Worm (Caenorhabditis elegans) whole organism, young adult: Measurements from ENCODE around the gene mltn-6.
A peak's percentile ranks its signal among the peaks of the same experiment; 100 is the strongest.

Experiments used
- B0035.1 ChIP-seq: sonication (generic microtip); optimal IDR thresholded peaks from 2 replicates; lab custom pipeline; 2016; ENCODE audit warnings: missing genetic modification characterization, mild to moderate bottlenecking, missing compliant biosample characterization, missing genotype, missing genetic modification reagents
- C06A6.2 ChIP-seq: fragments of 200-800 bp; sonication (Bioruptor generic); conservative IDR thresholded peaks from 2 replicates; pipeline ENCODE4 v1.3.6; 2022; ENCODE audit warnings: missing genetic modification characterization, missing compliant biosample characterization
- F23B12.7 ChIP-seq: sonication (generic microtip); optimal IDR thresholded peaks from 2 replicates; lab custom pipeline; 2017; ENCODE audit warnings: missing genetic modification characterization, mild to moderate bottlenecking, missing compliant biosample characterization, antibody characterized with exemption, moderate library complexity; ENCODE audit not compliant: insufficient read depth
- F57A8.1 ChIP-seq: fragments of 200-800 bp; sonication (Bioruptor generic); optimal IDR thresholded peaks from 2 replicates; lab custom pipeline; 2018; ENCODE audit warnings: mild to moderate bottlenecking, missing genetic modification characterization, moderate library complexity, missing compliant biosample characterization
- K12H6.12 ChIP-seq: fragments of 200-800 bp; sonication (Bioruptor generic); optimal IDR thresholded peaks from 2 replicates; lab custom pipeline; 2018; ENCODE audit warnings: mild to moderate bottlenecking, missing genetic modification characterization, missing compliant biosample characterization
- T07F8.4 ChIP-seq: sonication (generic microtip); optimal IDR thresholded peaks from 2 replicates; lab custom pipeline; 2016; ENCODE audit warnings: mild to moderate bottlenecking, missing genetic modification characterization, moderate library complexity, missing compliant biosample characterization
- Y53G8AR.9 ChIP-seq: fragments of 200-800 bp; sonication (Bioruptor generic); conservative IDR thresholded peaks from 2 replicates; pipeline ENCODE4 v1.3.6; 2022; ENCODE audit warnings: missing genetic modification reagents, missing genetic modification characterization, missing compliant biosample characterization
- Y67H2A.10 ChIP-seq: fragments of 200-800 bp; sonication (Bioruptor generic); conservative IDR thresholded peaks from 2 replicates; pipeline ENCODE4 v1.3.6; 2022; ENCODE audit warnings: missing genetic modification reagents, missing genetic modification characterization, missing compliant biosample characterization
- Y79H2A.3 ChIP-seq: fragments of 200-800 bp; sonication (Bioruptor generic); conservative IDR thresholded peaks from 2 replicates; pipeline ENCODE4 v1.3.6; 2022; ENCODE audit warnings: missing genetic modification reagents, missing genetic modification characterization, missing compliant biosample characterization
- ZK185.1 ChIP-seq: sonication (generic microtip); optimal IDR thresholded peaks from 2 replicates; lab custom pipeline; 2016; ENCODE audit warnings: mild to moderate bottlenecking, missing genetic modification characterization, missing compliant biosample characterization; ENCODE audit not compliant: poor library complexity, severe bottlenecking
- ama-1 ChIP-seq, 3 experiments: fragments of 150-350 bp in 1 of 3; sonication (generic microtip) in 2 of 3; optimal IDR thresholded peaks; 2 replicates each; lab custom pipeline; 2014 to 2018; ENCODE audit warnings: missing biosample characterization in 2 of 3, missing genetic modification characterization in 2 of 3, missing genetic modification reagents in 2 of 3
- athp-1 ChIP-seq: sonication (generic microtip); optimal IDR thresholded peaks from 2 replicates; lab custom pipeline; 2017; ENCODE audit warnings: mild to moderate bottlenecking, missing genetic modification characterization, missing compliant biosample characterization
- attf-3 ChIP-seq: fragments of 200-800 bp; sonication (Bioruptor generic); conservative IDR thresholded peaks from 2 replicates; pipeline ENCODE4 v1.3.6; 2022; ENCODE audit warnings: missing genetic modification reagents, missing genetic modification characterization, missing compliant biosample characterization
- attf-5 ChIP-seq: fragments of 200-800 bp; sonication (Bioruptor generic); optimal IDR thresholded peaks from 2 replicates; lab custom pipeline; 2018; ENCODE audit warnings: mild to moderate bottlenecking, missing genetic modification characterization, missing compliant biosample characterization
- attf-6 ChIP-seq: fragments of 200-800 bp; sonication (Bioruptor generic); IDR thresholded peaks from 2 replicates; pipeline ENCODE4 v1.3.6; 2022; ENCODE audit warnings: missing genetic modification reagents, missing genetic modification characterization, missing compliant biosample characterization
- cebp-1 ChIP-seq, 2 experiments: fragments of 200-800 bp in 1 of 2; sonication (Bioruptor generic) in 1 of 2; sonication (generic microtip) in 1 of 2; IDR thresholded peaks in 1 of 2; optimal IDR thresholded peaks in 1 of 2; 2 replicates each; pipeline versions ENCODE4 v1.3.6 to Lab custom; 2017 to 2022; ENCODE audit warnings: missing compliant biosample characterization in 2 of 2, missing genetic modification characterization in 2 of 2, mild to moderate bottlenecking in 1 of 2, missing genetic modification reagents in 1 of 2, moderate library complexity in 1 of 2
- ceh-27 ChIP-seq: fragments of 200-800 bp; sonication (Bioruptor generic); optimal IDR thresholded peaks from 2 replicates; lab custom pipeline; 2018; ENCODE audit warnings: mild to moderate bottlenecking, missing genetic modification characterization, moderate library complexity, missing compliant biosample characterization
- ceh-40 ChIP-seq: fragments of 200-800 bp; sonication (Bioruptor generic); IDR thresholded peaks from 2 replicates; pipeline ENCODE4 v1.3.6; 2022; ENCODE audit warnings: missing genetic modification characterization, missing compliant biosample characterization
- ceh-58 ChIP-seq: fragments of 200-800 bp; sonication (Bioruptor generic); IDR thresholded peaks from 2 replicates; pipeline ENCODE4 v1.3.6; 2022; ENCODE audit warnings: missing genetic modification characterization, missing compliant biosample characterization
- chd-7 ChIP-seq: sonication (generic microtip); optimal IDR thresholded peaks from 2 replicates; lab custom pipeline; 2016; ENCODE audit warnings: mild to moderate bottlenecking, missing genetic modification characterization, moderate library complexity, missing compliant biosample characterization
- efl-1 ChIP-seq: fragments of 150-350 bp; optimal IDR thresholded peaks from 2 replicates; lab custom pipeline; 2014; ENCODE audit warnings: missing biosample characterization, missing genetic modification reagents, missing genetic modification characterization
- egl-44 ChIP-seq: fragments of 200-800 bp; sonication (Bioruptor generic); IDR thresholded peaks from 2 replicates; pipeline ENCODE4 v1.3.6; 2022; ENCODE audit warnings: missing genetic modification reagents, missing genetic modification characterization, missing compliant biosample characterization
- ekl-4 ChIP-seq: fragments of 200-800 bp; sonication (Bioruptor generic); IDR thresholded peaks from 2 replicates; pipeline ENCODE4 v1.3.6; 2022; ENCODE audit warnings: missing genetic modification reagents, missing genetic modification characterization, missing compliant biosample characterization
- ets-4 ChIP-seq: fragments of 200-800 bp; sonication (Bioruptor generic); optimal IDR thresholded peaks from 2 replicates; lab custom pipeline; 2018; ENCODE audit warnings: mild to moderate bottlenecking, missing genetic modification characterization, missing compliant biosample characterization
- him-1 ChIP-seq: sonication (generic microtip); optimal IDR thresholded peaks from 2 replicates; lab custom pipeline; 2016; ENCODE audit warnings: missing genotype, missing genetic modification reagents, missing genetic modification characterization, missing compliant biosample characterization
- hmg-1.2 ChIP-seq: fragments of 200-800 bp; sonication (Bioruptor generic); IDR thresholded peaks from 2 replicates; pipeline ENCODE4 v1.3.6; 2022; ENCODE audit warnings: missing genetic modification reagents, missing genetic modification characterization, missing compliant biosample characterization
- lag-1 ChIP-seq: fragments of 200-800 bp; sonication (Bioruptor generic); IDR thresholded peaks from 2 replicates; pipeline ENCODE4 v1.3.6; 2022; ENCODE audit warnings: missing genetic modification reagents, missing genetic modification characterization, missing compliant biosample characterization
- lin-26 ChIP-seq: fragments of 200-800 bp; sonication (Bioruptor generic); IDR thresholded peaks from 2 replicates; pipeline ENCODE4 v1.3.6; 2022; ENCODE audit warnings: missing genetic modification reagents, missing genetic modification characterization, missing compliant biosample characterization
- lin-35 ChIP-seq, 3 experiments: fragments of 150-350 bp in 2 of 3; sonication (generic microtip) in 1 of 3; optimal IDR thresholded peaks; 2 replicates each; lab custom pipeline; 2014 to 2018; ENCODE audit warnings: missing biosample characterization in 3 of 3, missing genetic modification characterization in 3 of 3, missing genetic modification reagents in 3 of 3
- lin-54 ChIP-seq: fragments of 200-800 bp; sonication (Bioruptor generic); optimal IDR thresholded peaks from 2 replicates; lab custom pipeline; 2018; ENCODE audit warnings: mild to moderate bottlenecking, missing genetic modification characterization, missing compliant biosample characterization
- mcd-1 ChIP-seq: fragments of 200-800 bp; sonication (Bioruptor generic); IDR thresholded peaks from 2 replicates; pipeline ENCODE4 v1.3.6; 2022; ENCODE audit warnings: missing genetic modification reagents, missing genetic modification characterization, missing compliant biosample characterization
- mes-4 ChIP-seq: sonication (generic microtip); optimal IDR thresholded peaks from 2 replicates; lab custom pipeline; 2016; ENCODE audit warnings: missing genotype, missing genetic modification characterization, missing compliant biosample characterization
- nfya-1 ChIP-seq: sonication (generic microtip); optimal IDR thresholded peaks from 2 replicates; lab custom pipeline; 2017; ENCODE audit warnings: antibody characterized with exemption, missing compliant biosample characterization, missing genetic modification characterization, borderline replicate concordance; ENCODE audit not compliant: insufficient read depth
- nhr-80 ChIP-seq: sonication (generic microtip); optimal IDR thresholded peaks from 2 replicates; lab custom pipeline; 2016; ENCODE audit warnings: missing genetic modification characterization, missing compliant biosample characterization
- pbrm-1 ChIP-seq: fragments of 200-800 bp; sonication (Bioruptor generic); IDR thresholded peaks from 2 replicates; pipeline ENCODE4 v1.3.6; 2022; ENCODE audit warnings: missing genetic modification reagents, missing genetic modification characterization, missing compliant biosample characterization
- rec-8 ChIP-seq, 2 experiments: sonication (generic microtip); optimal IDR thresholded peaks; 2 replicates each; lab custom pipeline; 2016; ENCODE audit warnings: mild to moderate bottlenecking in 2 of 2, missing genetic modification characterization in 2 of 2, missing genetic modification reagents in 2 of 2, missing genotype in 2 of 2, missing biosample characterization in 1 of 2, missing compliant biosample characterization in 1 of 2, moderate library complexity in 1 of 2
- repo-1 ChIP-seq: sonication (generic microtip); optimal IDR thresholded peaks from 2 replicates; lab custom pipeline; 2017; ENCODE audit warnings: mild to moderate bottlenecking, missing genetic modification characterization, missing compliant biosample characterization
- sea-2 ChIP-seq: fragments of 200-800 bp; sonication (Bioruptor generic); IDR thresholded peaks from 2 replicates; pipeline ENCODE4 v1.3.6; 2022; ENCODE audit warnings: missing genetic modification characterization, missing compliant biosample characterization
- tbp1 ChIP-seq: fragments of 200-800 bp; sonication (Bioruptor generic); optimal IDR thresholded peaks from 2 replicates; lab custom pipeline; 2018; ENCODE audit warnings: mild to moderate bottlenecking, missing genetic modification characterization, missing compliant biosample characterization
- tlf-1 ChIP-seq: fragments of 200-800 bp; sonication (Bioruptor generic); optimal IDR thresholded peaks from 2 replicates; lab custom pipeline; 2018; ENCODE audit warnings: mild to moderate bottlenecking, missing genetic modification characterization, missing compliant biosample characterization
- unc-62 ChIP-seq: fragments of 150-350 bp; optimal IDR thresholded peaks from 2 replicates; lab custom pipeline; 2014; ENCODE audit warnings: missing biosample characterization, missing genetic modification reagents, missing genetic modification characterization
- xnd-1 ChIP-seq: sonication (generic microtip); optimal IDR thresholded peaks from 2 replicates; lab custom pipeline; 2016; ENCODE audit warnings: missing genotype, missing genetic modification reagents, missing genetic modification characterization, missing compliant biosample characterization
- zim-3 ChIP-seq: sonication (generic microtip); optimal IDR thresholded peaks from 2 replicates; lab custom pipeline; 2017; ENCODE audit warnings: mild to moderate bottlenecking, missing genetic modification characterization, moderate library complexity, missing compliant biosample characterization

Gene mltn-6

ce11 chrV:349054-349453, 15.7 kb upstream of the mltn-6 start, which contains the start of gene atg-9 (continued):
- TF ChIP-seq ekl-4 (GFP tag; lab: Robert Waterston, UW) (no peak), T07F8.4 (no peak), attf-3 (GFP tag; lab: Robert Waterston, UW) (no peak), F23B12.7 (peak; percentile 21), Y79H2A.3 (GFP tag; lab: Robert Waterston, UW) (no peak), xnd-1 (no peak), ets-4 (GFP tag; lab: Kevin White, UChicago) (no peak), ama-1 (optimal IDR thresholded peaks at IDR 0.05; lab: Kevin White, UChicago) (peak; percentile 45), ama-1 (GFP tag; optimal IDR thresholded peaks at IDR 0.05; lab: Kevin White, UChicago) (no peak), attf-6 (no peak), ZK185.1 (tag; lab: Kevin White, UChicago) (no peak), athp-1 (peak; percentile 10), ceh-58 (GFP tag; lab: Robert Waterston, UW) (no peak), tlf-1 (GFP tag; lab: Kevin White, UChicago) (peak; percentile 59), mes-4 (tag; lab: Kevin White, UChicago) (no peak), zim-3 (tag; lab: Kevin White, UChicago) (no peak), C06A6.2 (GFP tag; lab: Robert Waterston, UW) (peak; percentile 56; the same call in 1 of the 2 replicates), tbp1 (GFP tag; lab: Kevin White, UChicago) (peak; percentile 57), him-1 (no peak), Y53G8AR.9 (GFP tag; lab: Robert Waterston, UW) (peak; percentile 81), lag-1 (GFP tag; lab: Robert Waterston, UW) (no peak), lin-54 (GFP tag; lab: Kevin White, UChicago) (peak; percentile 20), Y67H2A.10 (no peak; the same call in 1 of the 2 replicates), cebp-1 (GFP tag; IDR thresholded peaks at IDR 0.05; lab: Robert Waterston, UW) (no peak), cebp-1 (tag; optimal IDR thresholded peaks at IDR 0.05; lab: Kevin White, UChicago) (peak; percentile 83), mcd-1 (GFP tag; lab: Robert Waterston, UW) (peak; percentile 98), efl-1 (GFP tag; lab: Kevin White, UChicago) (no peak), ceh-40 (GFP tag; lab: Robert Waterston, UW) (no peak), K12H6.12 (tag; lab: Kevin White, UChicago) (peak; percentile 75), unc-62 (GFP tag; lab: Kevin White, UChicago) (no peak), F57A8.1 (GFP tag; lab: Kevin White, UChicago) (no peak), chd-7 (tag; lab: Kevin White, UChicago) (no peak), lin-26 (GFP tag; lab: Robert Waterston, UW) (peak; percentile 69; the same call in 1 of the 2 replicates), lin-35 (GFP tag; optimal IDR thresholded peaks at IDR 0.05; lab: Kevin White, UChicago) (peak in 1 of 3 experiments; percentile 68), repo-1 (tag; lab: Kevin White, UChicago) (peak; percentile 41), nfya-1 (tag; lab: Kevin White, UChicago) (no peak), rec-8 (tag; optimal IDR thresholded peaks at IDR 0.05; lab: Kevin White, UChicago) (no peak), ceh-27 (GFP tag; lab: Kevin White, UChicago) (peak; percentile 69), B0035.1 (tag; lab: Kevin White, UChicago) (no peak), nhr-80 (tag; lab: Kevin White, UChicago) (peak; percentile 33), pbrm-1 (peak; percentile 71), sea-2 (GFP tag; lab: Robert Waterston, UW) (no peak), egl-44 (0 out of 2 replicates have a peak, but pooled peaks have one; percentile 33), attf-5 (peak; percentile 89), hmg-1.2 (GFP tag; lab: Robert Waterston, UW) (peak; percentile 34; the same call in 1 of the 2 replicates)
